Fruit fly (Drosophila melanogaster) whole organism, embryonic: ENCODE data around the gene CG10286.
A peak's percentile ranks its signal among the peaks of the same experiment; 100 is the strongest.

Experiments
- CG10267 ChIP-seq: fragments of 200-800 bp; sonication (Bioruptor generic); optimal IDR thresholded peaks from 2 replicates; lab custom pipeline; 2018; ENCODE audit warnings: missing biosample characterization, mild to moderate bottlenecking, missing genetic modification characterization, moderate library complexity
- CG10462 ChIP-seq: fragments of 200-800 bp; sonication (Bioruptor generic); optimal IDR thresholded peaks from 2 replicates; lab custom pipeline; 2016; ENCODE audit warnings: missing biosample characterization, missing genetic modification characterization
- CG10979 ChIP-seq: fragments of 200-800 bp; sonication (Bioruptor generic); optimal IDR thresholded peaks from 2 replicates; lab custom pipeline; 2018; ENCODE audit warnings: missing biosample characterization, mild to moderate bottlenecking, missing genetic modification characterization, moderate library complexity
- CG11504 ChIP-seq: fragments of 200-800 bp; sonication (Bioruptor generic); optimal IDR thresholded peaks from 3 replicates; lab custom pipeline; 2019; ENCODE audit warnings: missing biosample characterization, mild to moderate bottlenecking, missing genetic modification characterization, moderate library complexity
- CG12391 ChIP-seq: fragments of 200-800 bp; sonication (Bioruptor generic); optimal IDR thresholded peaks from 3 replicates; lab custom pipeline; 2018; ENCODE audit warnings: missing biosample characterization, mild to moderate bottlenecking, missing genetic modification characterization, moderate library complexity
- CG13287 ChIP-seq: fragments of 200-800 bp; sonication (Bioruptor generic); IDR thresholded peaks from 2 replicates; pipeline ENCODE4 v1.3.6; 2022; ENCODE audit warnings: missing biosample characterization, missing genetic modification characterization; ENCODE audit not compliant: partially characterized antibody
- CG15073 ChIP-seq: fragments of 200-800 bp; sonication (Bioruptor generic); optimal IDR thresholded peaks from 2 replicates; lab custom pipeline; 2016; ENCODE audit warnings: missing biosample characterization, missing genetic modification characterization
- CG17359 ChIP-seq: fragments of 200-800 bp; sonication (Bioruptor generic); optimal IDR thresholded peaks from 3 replicates; lab custom pipeline; 2018; ENCODE audit warnings: missing biosample characterization, mild to moderate bottlenecking, missing genetic modification characterization, moderate library complexity
- CG3726 ChIP-seq: fragments of 200-800 bp; sonication (Bioruptor generic); IDR thresholded peaks from 3 replicates; pipeline ENCODE4, ENCODE4 v1.3.6; 2022; ENCODE audit warnings: missing biosample characterization, missing genetic modification characterization
- CG4707 ChIP-seq: fragments of 200-800 bp; sonication (Bioruptor generic); optimal IDR thresholded peaks from 2 replicates; lab custom pipeline; 2018; ENCODE audit warnings: missing biosample characterization, mild to moderate bottlenecking, missing genetic modification characterization, moderate library complexity
- CG5180 ChIP-seq: fragments of 200-800 bp; sonication (Bioruptor generic); optimal IDR thresholded peaks from 3 replicates; lab custom pipeline; 2017; ENCODE audit warnings: missing biosample characterization, missing genetic modification characterization, mild to moderate bottlenecking, moderate library complexity, missing genetic modification reagents
- CG7928 ChIP-seq: fragments of 200-800 bp; sonication (Bioruptor generic); optimal IDR thresholded peaks from 2 replicates; lab custom pipeline; 2017; ENCODE audit warnings: missing biosample characterization, mild to moderate bottlenecking, missing genetic modification characterization
- CG9797 ChIP-seq: fragments of 200-800 bp; sonication (Bioruptor generic); optimal IDR thresholded peaks from 3 replicates; lab custom pipeline; 2018; ENCODE audit warnings: missing biosample characterization, mild to moderate bottlenecking, missing genetic modification characterization
- CG9817 ChIP-seq: fragments of 200-800 bp; sonication (Bioruptor generic); optimal IDR thresholded peaks from 2 replicates; lab custom pipeline; 2018; ENCODE audit warnings: missing biosample characterization, mild to moderate bottlenecking, missing genetic modification characterization, moderate library complexity
- D ChIP-seq, 2 experiments: fragments of 200-800 bp in 1 of 2; fragments of >200 bp in 1 of 2; sonication (Bioruptor generic) in 1 of 2; optimal IDR thresholded peaks; 2 replicates in 1 of 2; 3 replicates in 1 of 2; lab custom pipeline; 2017; ENCODE audit warnings: mild to moderate bottlenecking in 1 of 2, missing biosample characterization in 1 of 2, missing genetic modification characterization in 1 of 2, missing genetic modification reagents in 1 of 2
- D19A ChIP-seq: fragments of 200-800 bp; optimal IDR thresholded peaks from 3 replicates; lab custom pipeline; 2019; ENCODE audit warnings: missing biosample characterization, mild to moderate bottlenecking, missing genetic modification characterization, moderate library complexity
- Dip3 ChIP-seq: fragments of 200-800 bp; sonication (Bioruptor generic); optimal IDR thresholded peaks from 3 replicates; lab custom pipeline; 2016; ENCODE audit warnings: missing biosample characterization, missing genetic modification characterization
- Dref ChIP-seq: fragments of 200-800 bp; sonication (Bioruptor generic); IDR thresholded peaks from 2 replicates; pipeline ENCODE4 v1.3.6; 2022; ENCODE audit warnings: missing biosample characterization, missing genetic modification characterization
- Gsc ChIP-seq: fragments of 200-800 bp; sonication (Bioruptor generic); IDR thresholded peaks from 2 replicates; pipeline ENCODE4 v1.3.6; 2022; ENCODE audit warnings: missing biosample characterization, missing genetic modification characterization
- H2.0 ChIP-seq: fragments of 200-800 bp; sonication (Bioruptor generic); IDR thresholded peaks from 2 replicates; pipeline ENCODE4 v1.3.6; 2022; ENCODE audit warnings: missing biosample characterization, missing genetic modification characterization
- HLHmδ ChIP-seq: fragments of 200-800 bp; sonication (Bioruptor generic); optimal IDR thresholded peaks from 2 replicates; lab custom pipeline; 2018; ENCODE audit warnings: missing biosample characterization, mild to moderate bottlenecking, missing genetic modification characterization, moderate library complexity
- Hr51 ChIP-seq, 2 experiments: fragments of 200-800 bp; sonication (Bioruptor generic); optimal IDR thresholded peaks; 2 replicates in 1 of 2; 3 replicates in 1 of 2; lab custom pipeline; 2016 to 2018; ENCODE audit warnings: missing biosample characterization in 2 of 2, missing genetic modification characterization in 2 of 2, mild to moderate bottlenecking in 1 of 2, moderate library complexity in 1 of 2
- Lhr ChIP-seq: fragments of 200-800 bp; sonication (Bioruptor generic); optimal IDR thresholded peaks from 3 replicates; lab custom pipeline; 2017; ENCODE audit warnings: mild to moderate bottlenecking, missing biosample characterization, missing genetic modification reagents, missing genetic modification characterization
- MESR4 ChIP-seq: fragments of 200-800 bp; sonication (Bioruptor generic); optimal IDR thresholded peaks from 2 replicates; lab custom pipeline; 2018; ENCODE audit warnings: missing biosample characterization, mild to moderate bottlenecking, missing genetic modification characterization, moderate library complexity
- Mes4 ChIP-seq: fragments of 200-800 bp; sonication (Bioruptor generic); optimal IDR thresholded peaks from 2 replicates; lab custom pipeline; 2016; ENCODE audit warnings: missing biosample characterization, missing genetic modification characterization
- NK7.1 ChIP-seq: fragments of 200-800 bp; sonication (Bioruptor generic); optimal IDR thresholded peaks from 3 replicates; lab custom pipeline; 2016; ENCODE audit warnings: missing biosample characterization, missing genetic modification characterization
- Oli ChIP-seq: fragments of 200-800 bp; sonication (Bioruptor generic); optimal IDR thresholded peaks from 2 replicates; lab custom pipeline; 2018; ENCODE audit warnings: missing biosample characterization, mild to moderate bottlenecking, missing genetic modification characterization, moderate library complexity
- PHDP ChIP-seq: fragments of 200-800 bp; sonication (Bioruptor generic); optimal IDR thresholded peaks from 3 replicates; lab custom pipeline; 2018; ENCODE audit warnings: missing biosample characterization, mild to moderate bottlenecking, missing genetic modification characterization, moderate library complexity
- Pdp1 ChIP-seq, 2 experiments: fragments of 200-800 bp; sonication (Bioruptor generic); optimal IDR thresholded peaks; 3 replicates each; lab custom pipeline; 2016; ENCODE audit warnings: missing biosample characterization in 2 of 2, missing genetic modification characterization in 2 of 2, mild to moderate bottlenecking in 1 of 2, moderate library complexity in 1 of 2
- Ssrp ChIP-seq: fragments of 200-800 bp; sonication (Bioruptor generic); optimal IDR thresholded peaks from 2 replicates; lab custom pipeline; 2018; ENCODE audit warnings: missing biosample characterization, mild to moderate bottlenecking, missing genetic modification characterization, moderate library complexity
- bbx ChIP-seq: fragments of 200-800 bp; sonication (Bioruptor generic); IDR thresholded peaks from 2 replicates; pipeline ENCODE4 v1.3.6; 2022; ENCODE audit warnings: missing biosample characterization, missing genetic modification characterization; ENCODE audit not compliant: partially characterized antibody
- chm ChIP-seq: fragments of 200-800 bp; sonication (Bioruptor generic); IDR thresholded peaks from 2 replicates; pipeline ENCODE4 v1.3.6; 2022; ENCODE audit warnings: missing biosample characterization, missing genetic modification characterization
- crol ChIP-seq: fragments of 200-800 bp; sonication (Bioruptor generic); IDR thresholded peaks from 2 replicates; pipeline ENCODE4 v1.3.6; 2022; ENCODE audit warnings: missing biosample characterization, missing genetic modification characterization
- dm ChIP-seq: fragments of 200-800 bp; sonication (Bioruptor generic); optimal IDR thresholded peaks from 3 replicates; lab custom pipeline; 2016; ENCODE audit warnings: missing biosample characterization, missing genetic modification characterization
- dmrt11E ChIP-seq: fragments of 200-800 bp; sonication (Bioruptor generic); optimal IDR thresholded peaks from 3 replicates; lab custom pipeline; 2018; ENCODE audit warnings: missing biosample characterization, mild to moderate bottlenecking, missing genetic modification characterization, moderate library complexity
- emc ChIP-seq: fragments of 200-800 bp; sonication (Bioruptor generic); optimal IDR thresholded peaks from 2 replicates; lab custom pipeline; 2016; ENCODE audit warnings: missing biosample characterization, missing genetic modification characterization
- eyg ChIP-seq: fragments of 200-800 bp; sonication (Bioruptor generic); optimal IDR thresholded peaks from 3 replicates; lab custom pipeline; 2016; ENCODE audit warnings: missing biosample characterization, missing genetic modification characterization
- fd64A ChIP-seq: fragments of 200-800 bp; sonication (Bioruptor generic); optimal IDR thresholded peaks from 3 replicates; lab custom pipeline; 2018; ENCODE audit warnings: missing biosample characterization, mild to moderate bottlenecking, missing genetic modification characterization
- ham ChIP-seq: fragments of 200-800 bp; sonication (Bioruptor generic); IDR thresholded peaks from 2 replicates; pipeline ENCODE4 v1.3.6; 2022; ENCODE audit warnings: missing biosample characterization, missing genetic modification characterization
- inv ChIP-seq: fragments of 200-800 bp; sonication (Bioruptor generic); IDR thresholded peaks from 2 replicates; pipeline ENCODE4 v1.3.6; 2022; ENCODE audit warnings: missing biosample characterization, missing genetic modification characterization; ENCODE audit not compliant: partially characterized antibody
- kni ChIP-seq: fragments of 200-800 bp; sonication (Bioruptor generic); optimal IDR thresholded peaks from 3 replicates; lab custom pipeline; 2017; ENCODE audit warnings: mild to moderate bottlenecking, missing biosample characterization, missing genetic modification reagents, missing genetic modification characterization
- nerfin-1 ChIP-seq: fragments of 200-800 bp; sonication (Bioruptor generic); optimal IDR thresholded peaks from 3 replicates; lab custom pipeline; 2019; ENCODE audit warnings: missing biosample characterization, mild to moderate bottlenecking, missing genetic modification characterization, moderate library complexity
- nom ChIP-seq: fragments of 200-800 bp; sonication (Bioruptor generic); optimal IDR thresholded peaks from 2 replicates; lab custom pipeline; 2017; ENCODE audit warnings: missing biosample characterization, missing genetic modification characterization, mild to moderate bottlenecking, moderate library complexity, missing genetic modification reagents
- pnt ChIP-seq: fragments of 200-800 bp; sonication (Bioruptor generic); optimal IDR thresholded peaks from 3 replicates; lab custom pipeline; 2016; ENCODE audit warnings: missing biosample characterization, missing genetic modification characterization
- sug ChIP-seq: fragments of 200-800 bp; optimal IDR thresholded peaks from 2 replicates; lab custom pipeline; 2019; ENCODE audit warnings: missing biosample characterization, mild to moderate bottlenecking, missing genetic modification characterization, moderate library complexity
- tx ChIP-seq: fragments of 200-800 bp; sonication (Bioruptor generic); optimal IDR thresholded peaks from 2 replicates; lab custom pipeline; 2016; ENCODE audit warnings: missing biosample characterization, missing genetic modification characterization
- unc-4 ChIP-seq: fragments of 200-800 bp; sonication (Bioruptor generic); IDR thresholded peaks from 2 replicates; pipeline ENCODE4 v1.3.6; 2022; ENCODE audit warnings: missing biosample characterization, missing genetic modification characterization; ENCODE audit not compliant: partially characterized antibody

Gene CG10286

DNA sequence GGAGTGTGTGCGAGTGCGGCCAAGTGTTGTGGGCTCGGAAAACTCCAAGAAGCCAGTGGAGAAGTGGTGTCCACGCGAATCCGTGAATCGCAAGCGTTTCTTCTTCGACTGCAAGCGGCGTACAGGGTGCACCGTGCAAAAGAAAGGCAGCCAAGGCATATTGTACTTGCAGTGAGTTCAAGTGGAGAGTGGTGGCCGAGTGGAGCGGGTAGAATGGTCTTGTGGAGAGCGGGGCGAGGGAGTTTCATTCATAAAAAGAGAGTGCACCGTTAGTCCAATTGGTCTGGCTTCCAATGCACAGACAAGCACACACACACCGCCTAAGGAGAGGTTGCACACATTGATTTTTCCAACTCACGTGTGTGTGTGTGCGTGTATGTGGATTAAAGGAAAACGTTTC is 17.6 kb upstream of the CG10286 start (continued):
- TF ChIP-seq Dip3 (no peak), pnt (no peak), chm (GFP tag; lab: Robert Waterston, UW) (no peak), Lhr (GFP tag; lab: Kevin White, UChicago) (no peak), bbx (no peak; the same call in 1 of the 2 replicates), D (optimal IDR thresholded peaks at IDR 0.05; lab: Kevin White, UChicago) (peak; percentile 4), D (GFP tag; optimal IDR thresholded peaks at IDR 0.05; lab: Kevin White, UChicago) (no peak), Oli (tag; lab: Kevin White, UChicago) (no peak), CG15073 (GFP tag; lab: Kevin White, UChicago) (no peak), CG9797 (GFP tag; lab: Kevin White, UChicago) (no peak), NK7.1 (GFP tag; lab: Kevin White, UChicago) (no peak), CG11504 (no peak), CG3726 (GFP tag; lab: Robert Waterston, UW) (no peak), eyg (no peak), nom (GFP tag; lab: Kevin White, UChicago) (peak; percentile 35), CG12391 (tag; lab: Kevin White, UChicago) (no peak), H2.0 (GFP tag; lab: Robert Waterston, UW) (no peak), HLHmδ (GFP tag; lab: Kevin White, UChicago) (peak; percentile 20), kni (GFP tag; lab: Kevin White, UChicago) (peak; percentile 21), Dref (no peak), Gsc (GFP tag; lab: Robert Waterston, UW) (no peak)

DNA sequence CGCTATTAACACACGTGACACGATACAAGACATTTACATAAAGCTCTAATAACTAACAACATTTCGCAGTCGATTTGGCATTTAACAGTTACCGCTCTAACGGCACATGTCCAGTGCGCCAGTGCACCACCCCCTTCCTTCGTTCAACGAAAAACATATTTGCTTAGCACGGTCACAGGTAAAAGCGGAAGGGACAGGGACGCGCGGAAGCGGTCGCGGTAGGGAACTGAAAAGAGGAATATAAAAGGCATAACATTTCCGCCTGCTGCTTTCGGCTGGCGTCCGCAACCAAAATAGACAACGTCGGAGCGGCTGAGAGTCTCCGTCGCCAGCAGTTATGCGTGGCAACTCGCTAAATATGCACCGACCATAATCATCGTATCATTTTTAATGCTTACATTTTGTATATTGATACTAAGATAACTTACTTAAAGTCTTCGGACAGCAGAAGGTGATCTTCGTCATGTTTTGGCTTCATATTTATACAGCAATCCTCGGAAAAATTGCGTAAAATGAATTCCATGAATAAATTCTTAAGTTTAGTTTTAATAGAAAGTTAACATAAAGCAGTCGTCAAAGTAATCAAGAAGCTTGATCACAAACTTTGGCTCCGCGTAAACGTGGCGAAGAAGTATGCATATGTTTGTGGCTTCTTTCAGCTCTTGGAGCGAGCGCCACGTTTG is 16.9 kb upstream of the CG10286 start:
- TF ChIP-seq unc-4 (GFP tag; lab: Robert Waterston, UW) (no peak), dm (GFP tag; lab: Kevin White, UChicago) (no peak), Pdp1 (GFP tag; optimal IDR thresholded peaks at IDR 0.05; lab: Kevin White, UChicago) (peak in 1 of 2 experiments; percentile 22), CG10979 (tag; lab: Kevin White, UChicago) (peak; percentile 38), Oli (tag; lab: Kevin White, UChicago) (peak; percentile 35), CG5180 (peak; percentile 5), sug (tag; lab: Kevin White, UChicago) (peak; percentile 7), D19A (tag; lab: Kevin White, UChicago) (peak; percentile 33), CG11504 (peak; percentile 54), inv (GFP tag; lab: Robert Waterston, UW) (no peak), MESR4 (GFP tag; lab: Kevin White, UChicago) (no peak), Hr51 (GFP tag; optimal IDR thresholded peaks at IDR 0.05; lab: Kevin White, UChicago) (peak in 1 of 2 experiments; percentile 55), CG7928 (GFP tag; lab: Kevin White, UChicago) (no peak), emc (no peak), dmrt11E (no peak), CG9797 (GFP tag; lab: Kevin White, UChicago) (no peak), CG4707 (GFP tag; lab: Kevin White, UChicago) (no peak), PHDP (tag; lab: Kevin White, UChicago) (peak; percentile 21), CG10267 (tag; lab: Kevin White, UChicago) (peak; percentile 14), fd64A (GFP tag; lab: Kevin White, UChicago) (no peak), ham (GFP tag; lab: Robert Waterston, UW) (no peak), tx (GFP tag; lab: Kevin White, UChicago) (no peak), CG13287 (GFP tag; lab: Robert Waterston, UW) (no peak), Ssrp (tag; lab: Kevin White, UChicago) (peak; percentile 21), crol (GFP tag; lab: Robert Waterston, UW) (peak; percentile 75), CG10462 (GFP tag; lab: Kevin White, UChicago) (no peak), Mes4 (GFP tag; lab: Kevin White, UChicago) (no peak), nerfin-1 (tag; lab: Kevin White, UChicago) (peak; percentile 20), CG17359 (tag; lab: Kevin White, UChicago) (peak; percentile 59), CG9817 (peak; percentile 11)
